Fruit fly (Drosophila melanogaster) whole organism, pupa: ENCODE data around the gene Lamtor1.

Experiments
- CG10348 ChIP-seq: fragments of 200-800 bp; sonication (Bioruptor generic); IDR thresholded peaks from 2 replicates; pipeline ENCODE4 v1.3.6; 2022; ENCODE audit warnings: missing biosample characterization, missing genetic modification characterization
- CG14655 ChIP-seq: fragments of 200-800 bp; sonication (Bioruptor generic); optimal IDR thresholded peaks from 3 replicates; lab custom pipeline; 2017; ENCODE audit warnings: mild to moderate bottlenecking, missing biosample characterization, missing genetic modification reagents, missing genetic modification characterization
- CG32121 ChIP-seq: fragments of 200-800 bp; sonication (Bioruptor generic); IDR thresholded peaks from 2 replicates; pipeline ENCODE4 v1.3.6; 2022; ENCODE audit warnings: missing biosample characterization, missing genetic modification characterization
- CG34367 ChIP-seq: fragments of 200-800 bp; sonication (Bioruptor generic); optimal IDR thresholded peaks from 2 replicates; lab custom pipeline; 2018; ENCODE audit warnings: missing biosample characterization, mild to moderate bottlenecking, missing genetic modification characterization
- CG8301 ChIP-seq: fragments of 200-800 bp; sonication (Bioruptor generic); optimal IDR thresholded peaks from 2 replicates; lab custom pipeline; 2018; ENCODE audit warnings: missing biosample characterization, mild to moderate bottlenecking, missing genetic modification characterization
- D1 ChIP-seq: fragments of 200-800 bp; sonication (Bioruptor generic); optimal IDR thresholded peaks from 2 replicates; lab custom pipeline; 2018; ENCODE audit warnings: missing biosample characterization, mild to moderate bottlenecking, missing genetic modification characterization, moderate library complexity
- EcR ChIP-seq: fragments of 200-800 bp; sonication (Bioruptor generic); optimal IDR thresholded peaks from 3 replicates; lab custom pipeline; 2019; ENCODE audit warnings: missing biosample characterization, missing genetic modification characterization, mild to moderate bottlenecking, moderate library complexity, missing genetic modification reagents
- Pif1A ChIP-seq: fragments of 200-800 bp; sonication (Bioruptor generic); optimal IDR thresholded peaks from 3 replicates; lab custom pipeline; 2016; ENCODE audit warnings: missing biosample characterization, missing genetic modification characterization
- Pif1B ChIP-seq: fragments of 200-800 bp; sonication (Bioruptor generic); optimal IDR thresholded peaks from 3 replicates; lab custom pipeline; 2016; ENCODE audit warnings: missing biosample characterization, missing genetic modification characterization
- Snoo ChIP-seq: fragments of 200-800 bp; sonication (Bioruptor generic); optimal IDR thresholded peaks from 3 replicates; lab custom pipeline; 2017; ENCODE audit warnings: missing biosample characterization, mild to moderate bottlenecking, missing genetic modification characterization, inconsistent platforms
- fd96Ca ChIP-seq: fragments of 200-800 bp; sonication (Bioruptor generic); IDR thresholded peaks from 3 replicates; pipeline ENCODE4 v1.3.6; 2022; ENCODE audit warnings: missing biosample characterization, missing genetic modification characterization

- no peak for TF ChIP-seq CG8301 (tag; lab: Kevin White, UChicago)
- TF ChIP-seq D1 (tag; lab: Kevin White, UChicago), result no peak
- no peak for TF ChIP-seq CG14655
- TF ChIP-seq Pif1A (GFP tag; lab: Kevin White, UChicago), result no peak
- TF ChIP-seq EcR (GFP tag; lab: Kevin White, UChicago), result peak; percentile 42
- no peak for TF ChIP-seq CG10348
- TF ChIP-seq CG34367 (tag; lab: Kevin White, UChicago), result no peak
- no peak for TF ChIP-seq Pif1B
- TF ChIP-seq fd96Ca (GFP tag; lab: Robert Waterston, UW), result no peak
- TF ChIP-seq CG32121 (GFP tag; lab: Robert Waterston, UW), result no peak
- no peak for TF ChIP-seq Snoo (tag; lab: Kevin White, UChicago)
Observed at dm6 chr3L:20005033-20005782, 23.6 kb downstream of the Lamtor1 start, which contains the start of gene kug.
